Fruit fly (Drosophila melanogaster) whole organism, embryonic: ENCODE data around the gene CG43248.

Experiments used
- ATbp ChIP-seq: fragments of 200-800 bp; sonication (Bioruptor generic); optimal IDR thresholded peaks from 2 replicates; lab custom pipeline; 2017; ENCODE audit warnings: missing biosample characterization, mild to moderate bottlenecking, missing genetic modification characterization, missing genetic modification reagents
- Aef1 ChIP-seq: fragments of 200-800 bp; sonication (Bioruptor generic); IDR thresholded peaks from 3 replicates; pipeline ENCODE4 v1.3.6; 2022; ENCODE audit warnings: missing biosample characterization, missing genetic modification characterization
- Atf-2 ChIP-seq: fragments of 200-800 bp; sonication (Bioruptor generic); optimal IDR thresholded peaks from 2 replicates; lab custom pipeline; 2016; ENCODE audit warnings: missing biosample characterization, missing genetic modification characterization
- BEAF-32 ChIP-seq: fragments of 200-800 bp; sonication (Bioruptor generic); optimal IDR thresholded peaks from 3 replicates; lab custom pipeline; 2017; ENCODE audit warnings: missing biosample characterization, missing genetic modification characterization, mild to moderate bottlenecking, moderate library complexity, missing genetic modification reagents
- CG10267 ChIP-seq: fragments of 200-800 bp; sonication (Bioruptor generic); optimal IDR thresholded peaks from 2 replicates; lab custom pipeline; 2018; ENCODE audit warnings: missing biosample characterization, mild to moderate bottlenecking, missing genetic modification characterization, moderate library complexity
- CG10543 ChIP-seq: fragments of 200-800 bp; sonication (Bioruptor generic); optimal IDR thresholded peaks from 3 replicates; lab custom pipeline; 2017; ENCODE audit warnings: missing biosample characterization, mild to moderate bottlenecking, missing genetic modification characterization, moderate library complexity
- CG11085 ChIP-seq: fragments of 200-800 bp; sonication (Bioruptor generic); IDR thresholded peaks from 2 replicates; pipeline ENCODE4 v1.3.6; 2022; ENCODE audit warnings: missing biosample characterization, missing genetic modification characterization
- CG11723 ChIP-seq: fragments of 200-800 bp; sonication (Bioruptor generic); optimal IDR thresholded peaks from 2 replicates; lab custom pipeline; 2017; ENCODE audit warnings: missing biosample characterization, mild to moderate bottlenecking, missing genetic modification characterization
- CG17385 ChIP-seq: fragments of 200-800 bp; sonication (Bioruptor generic); optimal IDR thresholded peaks from 3 replicates; lab custom pipeline; 2018; ENCODE audit warnings: missing biosample characterization, mild to moderate bottlenecking, missing genetic modification characterization
- CG18599 ChIP-seq: fragments of 200-800 bp; sonication (Bioruptor generic); optimal IDR thresholded peaks from 3 replicates; lab custom pipeline; 2017; ENCODE audit warnings: missing biosample characterization, missing genetic modification characterization, mild to moderate bottlenecking, moderate library complexity, missing genetic modification reagents
- CG2116 ChIP-seq: fragments of 200-800 bp; sonication (Bioruptor generic); optimal IDR thresholded peaks from 3 replicates; lab custom pipeline; 2018; ENCODE audit warnings: missing biosample characterization, mild to moderate bottlenecking, missing genetic modification characterization
- CG2120 ChIP-seq: fragments of 200-800 bp; sonication (Bioruptor generic); optimal IDR thresholded peaks from 3 replicates; lab custom pipeline; 2016; ENCODE audit warnings: missing biosample characterization, missing genetic modification characterization
- CG2129 ChIP-seq: fragments of 200-800 bp; sonication (Bioruptor generic); IDR thresholded peaks from 2 replicates; pipeline ENCODE4 v1.3.6; 2022; ENCODE audit warnings: missing biosample characterization, missing genetic modification characterization; ENCODE audit not compliant: partially characterized antibody
- CG30431 ChIP-seq: fragments of 200-800 bp; sonication (Bioruptor generic); optimal IDR thresholded peaks from 2 replicates; lab custom pipeline; 2017; ENCODE audit warnings: missing biosample characterization, missing genetic modification characterization
- CG3065 ChIP-seq: fragments of 200-800 bp; sonication (Bioruptor generic); optimal IDR thresholded peaks from 2 replicates; lab custom pipeline; 2016; ENCODE audit warnings: missing biosample characterization, missing genetic modification characterization
- CG3163 ChIP-seq: fragments of 200-800 bp; sonication (Bioruptor generic); optimal IDR thresholded peaks from 3 replicates; lab custom pipeline; 2016; ENCODE audit warnings: missing biosample characterization, missing genetic modification characterization
- CG4328 ChIP-seq: fragments of 200-800 bp; sonication (Bioruptor generic); optimal IDR thresholded peaks from 3 replicates; lab custom pipeline; 2017; ENCODE audit warnings: missing biosample characterization, missing genetic modification reagents, missing genetic modification characterization
- CG43689 ChIP-seq: fragments of 200-800 bp; sonication (Bioruptor generic); IDR thresholded peaks from 2 replicates; pipeline ENCODE4 v1.3.6; 2022; ENCODE audit warnings: missing biosample characterization, missing genetic modification characterization
- CG4617 ChIP-seq: fragments of 200-800 bp; sonication (Bioruptor generic); optimal IDR thresholded peaks from 3 replicates; lab custom pipeline; 2016; ENCODE audit warnings: missing biosample characterization, missing genetic modification characterization, borderline replicate concordance
- CG5953 ChIP-seq: fragments of 200-800 bp; sonication (Bioruptor generic); IDR thresholded peaks from 2 replicates; pipeline ENCODE4 v1.3.6; 2022; ENCODE audit warnings: missing biosample characterization, missing genetic modification characterization
- CG6813 ChIP-seq: fragments of 200-800 bp; sonication (Bioruptor generic); optimal IDR thresholded peaks from 2 replicates; lab custom pipeline; 2017; ENCODE audit warnings: missing biosample characterization, missing genetic modification characterization, mild to moderate bottlenecking, moderate library complexity, missing genetic modification reagents
- CG6854 ChIP-seq: fragments of 200-800 bp; sonication (Bioruptor generic); optimal IDR thresholded peaks from 3 replicates; lab custom pipeline; 2017; ENCODE audit warnings: missing biosample characterization, mild to moderate bottlenecking, missing genetic modification characterization
- CG7839 ChIP-seq: fragments of 200-800 bp; sonication (Bioruptor generic); optimal IDR thresholded peaks from 3 replicates; lab custom pipeline; 2018; ENCODE audit warnings: missing biosample characterization, mild to moderate bottlenecking, missing genetic modification characterization, moderate library complexity
- CG8924 ChIP-seq: fragments of 200-800 bp; optimal IDR thresholded peaks from 3 replicates; lab custom pipeline; 2019; ENCODE audit warnings: missing biosample characterization, mild to moderate bottlenecking, missing genetic modification characterization, moderate library complexity
- Camta ChIP-seq: fragments of 200-800 bp; sonication (Bioruptor generic); optimal IDR thresholded peaks from 2 replicates; lab custom pipeline; 2016; ENCODE audit warnings: missing biosample characterization, missing genetic modification characterization
- D ChIP-seq, 2 experiments: fragments of 200-800 bp in 1 of 2; fragments of >200 bp in 1 of 2; sonication (Bioruptor generic) in 1 of 2; optimal IDR thresholded peaks; 2 replicates in 1 of 2; 3 replicates in 1 of 2; lab custom pipeline; 2017; ENCODE audit warnings: mild to moderate bottlenecking in 1 of 2, missing biosample characterization in 1 of 2, missing genetic modification characterization in 1 of 2, missing genetic modification reagents in 1 of 2
- Dfd ChIP-seq, 2 experiments: fragments of >200 bp; optimal IDR thresholded peaks; 2 replicates each; lab custom pipeline; 2017; ENCODE audit warnings: missing biosample characterization in 2 of 2, missing genetic modification characterization in 2 of 2
- E2f1 ChIP-seq: fragments of 200-800 bp; sonication (Bioruptor generic); IDR thresholded peaks from 2 replicates; pipeline ENCODE4 v1.3.6; 2022; ENCODE audit warnings: missing biosample characterization, missing genetic modification characterization
- Hand ChIP-seq: fragments of 200-800 bp; sonication (Bioruptor generic); optimal IDR thresholded peaks from 2 replicates; lab custom pipeline; 2017; ENCODE audit warnings: mild to moderate bottlenecking, missing biosample characterization, missing genetic modification reagents, missing genetic modification characterization
- Hsf ChIP-seq: fragments of 200-800 bp; sonication (Bioruptor generic); optimal IDR thresholded peaks from 3 replicates; lab custom pipeline; 2016; ENCODE audit warnings: missing biosample characterization, missing genetic modification characterization
- Oaz ChIP-seq: fragments of 200-800 bp; sonication (Bioruptor generic); IDR thresholded peaks from 2 replicates; pipeline ENCODE4 v1.3.6; 2022; ENCODE audit warnings: missing biosample characterization, missing genetic modification characterization
- Side ChIP-seq: fragments of 200-800 bp; sonication (Bioruptor generic); optimal IDR thresholded peaks from 2 replicates; lab custom pipeline; 2016; ENCODE audit warnings: missing biosample characterization, missing genetic modification characterization
- Sry-δ ChIP-seq: fragments of 200-800 bp; sonication (Bioruptor generic); optimal IDR thresholded peaks from 2 replicates; lab custom pipeline; 2016; ENCODE audit warnings: missing biosample characterization, missing genetic modification characterization
- Taf1 ChIP-seq: fragments of 200-800 bp; sonication (Bioruptor generic); IDR thresholded peaks from 2 replicates; pipeline ENCODE4 v1.3.6; 2022; ENCODE audit warnings: missing biosample characterization, missing genetic modification characterization
- ap ChIP-seq: fragments of 200-800 bp; sonication (Bioruptor generic); IDR thresholded peaks from 2 replicates; pipeline ENCODE4 v1.3.6; 2022; ENCODE audit warnings: missing biosample characterization, missing genetic modification characterization
- bigmax ChIP-seq: fragments of 200-800 bp; sonication (Bioruptor generic); optimal IDR thresholded peaks from 2 replicates; lab custom pipeline; 2018; ENCODE audit warnings: missing biosample characterization, mild to moderate bottlenecking, missing genetic modification characterization
- corto ChIP-seq: fragments of 200-800 bp; sonication (Bioruptor generic); optimal IDR thresholded peaks from 2 replicates; lab custom pipeline; 2016; ENCODE audit warnings: missing biosample characterization, mild to moderate bottlenecking, missing genetic modification characterization, moderate library complexity
- gcm ChIP-seq: fragments of 200-800 bp; sonication (Bioruptor generic); optimal IDR thresholded peaks from 2 replicates; lab custom pipeline; 2019; ENCODE audit warnings: missing biosample characterization, mild to moderate bottlenecking, missing genetic modification characterization, moderate library complexity
- gem ChIP-seq: fragments of 200-800 bp; sonication (Bioruptor generic); optimal IDR thresholded peaks from 2 replicates; lab custom pipeline; 2019; ENCODE audit warnings: missing biosample characterization, mild to moderate bottlenecking, missing genetic modification characterization, moderate library complexity
- insv ChIP-seq, 2 experiments: fragments of 200-800 bp; sonication (Bioruptor generic); optimal IDR thresholded peaks; 3 replicates each; lab custom pipeline; 2016 to 2018; ENCODE audit warnings: missing biosample characterization in 2 of 2, missing genetic modification characterization in 2 of 2
- klu ChIP-seq: fragments of 200-800 bp; sonication (Bioruptor generic); IDR thresholded peaks from 2 replicates; pipeline ENCODE4 v1.3.6; 2022; ENCODE audit warnings: missing biosample characterization, missing genetic modification characterization
- nerfin-2 ChIP-seq: fragments of 200-800 bp; sonication (Bioruptor generic); IDR thresholded peaks from 2 replicates; pipeline ENCODE4 v1.3.6; 2022; ENCODE audit warnings: missing biosample characterization, missing genetic modification characterization; ENCODE audit not compliant: partially characterized antibody
- odd ChIP-seq: fragments of 200-800 bp; sonication (Bioruptor generic); optimal IDR thresholded peaks from 2 replicates; lab custom pipeline; 2017; ENCODE audit warnings: missing biosample characterization, mild to moderate bottlenecking, missing genetic modification characterization
- repo ChIP-seq: fragments of 200-800 bp; sonication (Bioruptor generic); optimal IDR thresholded peaks from 2 replicates; lab custom pipeline; 2016; ENCODE audit warnings: missing biosample characterization, missing genetic modification characterization
- ssp ChIP-seq: fragments of 200-800 bp; sonication (Bioruptor generic); IDR thresholded peaks from 2 replicates; pipeline ENCODE4 v1.3.6; 2022; ENCODE audit warnings: missing biosample characterization, missing genetic modification characterization
- stc ChIP-seq: fragments of 200-800 bp; sonication (Bioruptor generic); IDR thresholded peaks from 2 replicates; pipeline ENCODE4 v1.3.6; 2022; ENCODE audit warnings: missing biosample characterization, missing genetic modification characterization
- usp ChIP-seq: fragments of >200 bp; optimal IDR thresholded peaks from 2 replicates; lab custom pipeline; 2017; ENCODE audit warnings: missing biosample characterization, missing genetic modification characterization

Gene CG43248

DNA sequence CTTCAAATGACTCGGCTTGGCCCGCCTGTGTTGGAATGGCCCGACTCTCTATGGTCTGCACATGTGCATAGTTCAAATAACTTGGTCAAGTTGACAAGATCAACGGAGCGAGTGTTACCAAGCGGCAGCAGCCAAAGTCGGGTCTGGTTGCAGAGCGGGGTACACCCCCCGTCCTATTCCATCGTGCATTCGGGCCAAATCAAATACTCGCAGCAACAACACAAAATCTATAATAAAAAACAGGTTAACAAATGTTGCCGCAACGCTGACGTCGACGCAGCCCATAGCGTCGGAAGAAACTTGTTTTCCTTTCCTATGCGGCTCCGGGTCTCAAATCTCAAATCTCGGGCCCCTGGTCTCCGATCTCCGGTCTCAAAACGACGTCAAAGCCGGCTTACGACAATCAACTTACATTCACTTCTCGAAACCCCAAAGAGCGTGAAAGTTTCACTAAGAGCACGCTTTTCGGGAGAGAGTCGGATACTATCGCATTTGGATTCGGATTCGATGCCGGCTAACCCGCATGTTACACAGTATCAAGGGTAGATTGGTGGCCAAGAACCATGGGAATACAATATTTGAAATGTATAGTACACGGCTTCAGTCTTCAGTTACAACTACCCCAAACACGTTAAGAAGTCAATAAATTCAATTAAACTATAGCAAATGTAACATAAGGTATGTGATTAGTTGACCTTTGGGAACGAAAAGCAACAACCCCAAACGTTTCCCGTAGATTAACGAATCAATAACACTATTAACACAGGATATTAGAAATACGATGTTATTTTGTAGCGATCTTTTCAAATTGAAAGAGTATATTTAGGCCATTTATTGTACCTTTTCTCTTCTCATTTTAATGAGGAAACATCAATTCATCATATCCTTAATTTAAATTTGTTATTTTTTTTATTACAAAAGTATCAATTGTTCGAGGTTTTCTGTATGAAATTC, 3.3 kb upstream of the CG43248 start (continued):
- peak; percentile 5 for TF ChIP-seq CG4617 (GFP tag; lab: Kevin White, UChicago)
- peak; percentile 76 for TF ChIP-seq CG2120 (GFP tag; lab: Kevin White, UChicago)
- TF ChIP-seq CG3065 (GFP tag; lab: Kevin White, UChicago) = no peak
- no peak for TF ChIP-seq repo (GFP tag; lab: Kevin White, UChicago)
- no peak for TF ChIP-seq Oaz (GFP tag; lab: Robert Waterston, UW)
- peak; percentile 83 for TF ChIP-seq gem
- TF ChIP-seq insv (GFP tag; optimal IDR thresholded peaks at IDR 0.05; lab: Kevin White, UChicago) = no peak
- TF ChIP-seq Side (GFP tag; lab: Kevin White, UChicago) = peak; percentile 32
- no peak for TF ChIP-seq nerfin-2
- TF ChIP-seq D (optimal IDR thresholded peaks at IDR 0.05; lab: Kevin White, UChicago) = no peak
- TF ChIP-seq D (GFP tag; optimal IDR thresholded peaks at IDR 0.05; lab: Kevin White, UChicago) = peak; percentile 43
- TF ChIP-seq Taf1 = 0 out of 2 replicates have a peak, but pooled peaks have one; percentile 28
- no peak for TF ChIP-seq CG5953 (GFP tag; lab: Robert Waterston, UW)
- TF ChIP-seq stc (GFP tag; lab: Robert Waterston, UW) = no peak
- peak; percentile 50 for TF ChIP-seq CG4328 (GFP tag; lab: Kevin White, UChicago)
- peak; percentile 54 for TF ChIP-seq CG10267
- TF ChIP-seq Dfd (GFP tag; optimal IDR thresholded peaks at IDR 0.05; lab: Kevin White, UChicago) = no peak
- peak; percentile 66 for TF ChIP-seq CG8924 (tag; lab: Kevin White, UChicago)
- no peak for TF ChIP-seq ssp
- TF ChIP-seq odd = peak; percentile 67
- TF ChIP-seq Hand (GFP tag; lab: Kevin White, UChicago) = peak; percentile 12
- TF ChIP-seq bigmax (GFP tag; lab: Kevin White, UChicago) = no peak
- no peak for TF ChIP-seq BEAF-32 (GFP tag; lab: Kevin White, UChicago)
- peak; percentile 93 for TF ChIP-seq CG3163 (GFP tag; lab: Kevin White, UChicago)
- peak; percentile 58 for TF ChIP-seq Atf-2 (GFP tag; lab: Kevin White, UChicago)
- peak; percentile 53 for TF ChIP-seq gcm
- TF ChIP-seq E2f1 (GFP tag; lab: Robert Waterston, UW) = 0 out of 2 replicates have a peak, but pooled peaks have one; percentile 20
- peak; percentile 27 for TF ChIP-seq CG6854
- TF ChIP-seq Camta (GFP tag; lab: Kevin White, UChicago) = peak; percentile 51
- no peak for TF ChIP-seq usp (GFP tag; lab: Kevin White, UChicago)
- TF ChIP-seq CG30431 (GFP tag; lab: Kevin White, UChicago) = peak; percentile 36
- TF ChIP-seq CG2129 = no peak
- TF ChIP-seq CG17385 (GFP tag; lab: Kevin White, UChicago) = peak; percentile 75
- TF ChIP-seq ATbp (GFP tag; lab: Kevin White, UChicago) = peak; percentile 52
- no peak for TF ChIP-seq CG2116 (GFP tag; lab: Kevin White, UChicago)
- TF ChIP-seq CG10543 (GFP tag; lab: Kevin White, UChicago) = no peak
- TF ChIP-seq CG11723 (GFP tag; lab: Kevin White, UChicago) = peak; percentile 61
- TF ChIP-seq CG18599 = peak; percentile 66
- no peak for TF ChIP-seq CG43689 (GFP tag; lab: Robert Waterston, UW)
- no peak for TF ChIP-seq klu (GFP tag; lab: Robert Waterston, UW)
- 0 out of 3 replicates have a peak, but pooled peaks have one; percentile 25 for TF ChIP-seq Aef1 (GFP tag; lab: Robert Waterston, UW)
- peak; percentile 77 for TF ChIP-seq CG7839 (tag; lab: Kevin White, UChicago)
- no peak for TF ChIP-seq corto (GFP tag; lab: Kevin White, UChicago)
- no peak for TF ChIP-seq CG6813
- TF ChIP-seq ap (GFP tag; lab: Robert Waterston, UW) = 0 out of 2 replicates have a peak, but pooled peaks have one; percentile 7
- TF ChIP-seq CG11085 (GFP tag; lab: Robert Waterston, UW) = no peak
- TF ChIP-seq Sry-δ (GFP tag; lab: Kevin White, UChicago) = no peak
- TF ChIP-seq Hsf (GFP tag; lab: Kevin White, UChicago) = peak; percentile 57
